Worm (Caenorhabditis elegans) whole organism, late embryonic: ENCODE data around the gene gtl-1.

ENCODE experiments used
- K09A11.1 ChIP-seq: sonication (generic microtip); optimal IDR thresholded peaks from 2 replicates; lab custom pipeline; 2017; ENCODE audit warnings: antibody characterized with exemption, mild to moderate bottlenecking, missing genetic modification characterization, missing compliant biosample characterization; ENCODE audit not compliant: insufficient read depth
- Y22D7AL.16 ChIP-seq: sonication (generic microtip); optimal IDR thresholded peaks from 2 replicates; lab custom pipeline; 2016; ENCODE audit warnings: missing genetic modification characterization, missing compliant biosample characterization
- ama-1 ChIP-seq: fragments of 150-350 bp; optimal IDR thresholded peaks from 2 replicates; lab custom pipeline; 2014
- ceh-18 ChIP-seq: sonication (generic microtip); optimal IDR thresholded peaks from 2 replicates; lab custom pipeline; 2016; ENCODE audit warnings: missing genetic modification characterization, missing compliant biosample characterization
- ceh-22 ChIP-seq: sonication (generic microtip); optimal IDR thresholded peaks from 2 replicates; lab custom pipeline; 2017; ENCODE audit warnings: missing biosample characterization, missing genetic modification characterization
- ceh-24 ChIP-seq: sonication (generic microtip); optimal IDR thresholded peaks from 2 replicates; lab custom pipeline; 2016; ENCODE audit warnings: mild to moderate bottlenecking, missing genetic modification characterization, missing compliant biosample characterization
- ceh-31 ChIP-seq: sonication (generic microtip); optimal IDR thresholded peaks from 2 replicates; lab custom pipeline; 2016; ENCODE audit warnings: missing genetic modification characterization, missing compliant biosample characterization
- ceh-34 ChIP-seq: sonication (generic microtip); optimal IDR thresholded peaks from 2 replicates; lab custom pipeline; 2016; ENCODE audit warnings: mild to moderate bottlenecking, missing genetic modification characterization, missing compliant biosample characterization
- ceh-45 ChIP-seq: fragments of 200-800 bp; sonication (Bioruptor generic); IDR thresholded peaks from 2 replicates; pipeline ENCODE4 v1.3.6; 2022; ENCODE audit warnings: missing genetic modification reagents, missing genetic modification characterization, missing compliant biosample characterization
- ceh-48 ChIP-seq: sonication (generic microtip); optimal IDR thresholded peaks from 2 replicates; lab custom pipeline; 2016; ENCODE audit warnings: missing genetic modification characterization, inconsistent platforms, missing compliant biosample characterization
- ceh-6 ChIP-seq: fragments of 200-800 bp; sonication (Bioruptor generic); optimal IDR thresholded peaks from 2 replicates; lab custom pipeline; 2018; ENCODE audit warnings: mild to moderate bottlenecking, missing genetic modification characterization, missing compliant biosample characterization
- ceh-9 ChIP-seq: sonication (generic microtip); optimal IDR thresholded peaks from 2 replicates; lab custom pipeline; 2016; ENCODE audit warnings: mild to moderate bottlenecking, missing genetic modification characterization, inconsistent platforms, missing compliant biosample characterization
- dmd-4 ChIP-seq: sonication (generic microtip); optimal IDR thresholded peaks from 2 replicates; lab custom pipeline; 2016; ENCODE audit warnings: borderline replicate concordance, missing genetic modification characterization, missing compliant biosample characterization
- dve-1 ChIP-seq: sonication (generic microtip); optimal IDR thresholded peaks from 2 replicates; lab custom pipeline; 2017; ENCODE audit warnings: antibody characterized with exemption, mild to moderate bottlenecking, missing genetic modification characterization, missing compliant biosample characterization
- elt-2 ChIP-seq: sonication (generic microtip); optimal IDR thresholded peaks from 2 replicates; lab custom pipeline; 2016; ENCODE audit warnings: missing genetic modification reagents, missing genetic modification characterization, missing compliant biosample characterization
- elt-4 ChIP-seq: sonication (generic microtip); optimal IDR thresholded peaks from 2 replicates; lab custom pipeline; 2016; ENCODE audit warnings: missing genetic modification characterization, missing compliant biosample characterization
- ets-4 ChIP-seq: sonication (generic microtip); optimal IDR thresholded peaks from 2 replicates; lab custom pipeline; 2016; ENCODE audit warnings: missing genetic modification characterization, missing compliant biosample characterization
- eyg-1 ChIP-seq: sonication (generic microtip); optimal IDR thresholded peaks from 2 replicates; lab custom pipeline; 2016; ENCODE audit warnings: missing genotype, missing genetic modification characterization, missing compliant biosample characterization
- fkh-6 ChIP-seq: sonication (generic microtip); optimal IDR thresholded peaks from 2 replicates; lab custom pipeline; 2016; ENCODE audit warnings: missing genetic modification characterization, missing compliant biosample characterization
- gmeb-2 ChIP-seq: sonication (generic microtip); optimal IDR thresholded peaks from 2 replicates; lab custom pipeline; 2016; ENCODE audit warnings: missing genetic modification characterization, inconsistent platforms, missing compliant biosample characterization
- hlh-15 ChIP-seq: sonication (generic microtip); optimal IDR thresholded peaks from 2 replicates; lab custom pipeline; 2016; ENCODE audit warnings: missing genetic modification characterization, missing compliant biosample characterization
- hlh-6 ChIP-seq: sonication (generic microtip); optimal IDR thresholded peaks from 2 replicates; lab custom pipeline; 2016; ENCODE audit warnings: missing genotype, missing genetic modification characterization, missing compliant biosample characterization
- lin-11 ChIP-seq: fragments of 200-800 bp; sonication (Bioruptor generic); optimal IDR thresholded peaks from 2 replicates; lab custom pipeline; 2018; ENCODE audit warnings: mild to moderate bottlenecking, missing genetic modification characterization, missing compliant biosample characterization
- nfya-1 ChIP-seq: sonication (generic microtip); optimal IDR thresholded peaks from 2 replicates; lab custom pipeline; 2017; ENCODE audit warnings: missing genetic modification characterization, mild to moderate bottlenecking, missing compliant biosample characterization, antibody characterized with exemption, moderate library complexity
- nhr-11 ChIP-seq: fragments of 150-350 bp; optimal IDR thresholded peaks from 2 replicates; lab custom pipeline; 2014; ENCODE audit warnings: missing biosample characterization, missing genetic modification characterization
- pat-9 ChIP-seq: fragments of 200-800 bp; sonication (Bioruptor generic); optimal IDR thresholded peaks from 2 replicates; lab custom pipeline; 2018; ENCODE audit warnings: mild to moderate bottlenecking, missing genetic modification characterization, moderate library complexity, missing compliant biosample characterization
- pha-4 ChIP-seq: fragments of 150-350 bp; optimal IDR thresholded peaks from 2 replicates; lab custom pipeline; 2018; ENCODE audit warnings: missing biosample characterization, missing genetic modification reagents, missing genetic modification characterization
- pqm-1 ChIP-seq: sonication (generic microtip); optimal IDR thresholded peaks from 2 replicates; lab custom pipeline; 2016; ENCODE audit warnings: missing genetic modification characterization, missing compliant biosample characterization
- rnt-1 ChIP-seq: sonication (generic microtip); optimal IDR thresholded peaks from 2 replicates; lab custom pipeline; 2016; ENCODE audit warnings: missing genetic modification characterization, missing compliant biosample characterization
- sdc-2 ChIP-seq: sonication (generic microtip); optimal IDR thresholded peaks from 2 replicates; lab custom pipeline; 2016; ENCODE audit warnings: missing genotype, missing genetic modification characterization, missing compliant biosample characterization
- sox-2 ChIP-seq: fragments of 200-800 bp; sonication (Bioruptor generic); IDR thresholded peaks from 2 replicates; pipeline ENCODE4 v1.3.6; 2022; ENCODE audit warnings: missing genetic modification reagents, missing genetic modification characterization, missing compliant biosample characterization
- tbx-2 ChIP-seq: sonication (generic microtip); optimal IDR thresholded peaks from 2 replicates; lab custom pipeline; 2016; ENCODE audit warnings: missing genetic modification characterization, missing compliant biosample characterization
- ttx-3 ChIP-seq: sonication (generic microtip); optimal IDR thresholded peaks from 2 replicates; lab custom pipeline; 2016; ENCODE audit warnings: missing genetic modification reagents, missing genetic modification characterization, missing compliant biosample characterization
- unc-3 ChIP-seq, 2 experiments: fragments of 200-800 bp in 1 of 2; sonication (Bioruptor generic) in 1 of 2; sonication (generic microtip) in 1 of 2; conservative IDR thresholded peaks in 1 of 2; optimal IDR thresholded peaks in 1 of 2; 2 replicates each; pipeline versions ENCODE4 v1.3.6 to Lab custom; 2016 to 2022; ENCODE audit warnings: missing compliant biosample characterization in 2 of 2, missing genetic modification characterization in 2 of 2, missing genetic modification reagents in 1 of 2
- unc-42 ChIP-seq: sonication (generic microtip); optimal IDR thresholded peaks from 2 replicates; lab custom pipeline; 2016; ENCODE audit warnings: missing genotype, missing genetic modification characterization, missing compliant biosample characterization
- ztf-16 ChIP-seq: sonication (generic microtip); optimal IDR thresholded peaks from 2 replicates; lab custom pipeline; 2017; ENCODE audit warnings: missing genetic modification characterization, missing compliant biosample characterization

gtl-1 gene

ce11 chrIV:11298154-11299086 is 39.1 kb upstream of the gtl-1 start, which contains the start of the genes B0035.15 and dnj-1:
Gene B0035.15 (minus strand): TSS chrIV:11298252.
Gene dnj-1 (plus strand): TSS chrIV:11299036.
- TF ChIP-seq ceh-48 (tag; lab: Kevin White, UChicago): peak; percentile 71
- no peak for TF ChIP-seq ets-4 (tag; lab: Kevin White, UChicago)
- TF ChIP-seq K09A11.1: no peak
- TF ChIP-seq nfya-1: peak; percentile 11
- TF ChIP-seq tbx-2 (tag; lab: Kevin White, UChicago): peak; percentile 21
- peak; percentile 56 for TF ChIP-seq unc-42 (tag; lab: Kevin White, UChicago)

ce11 chrIV:11296787-11297186 is 37.5 kb upstream of the gtl-1 start, which contains the start of gene mttu-1:
Gene mttu-1 (minus strand): TSS chrIV:11296887.
- TF ChIP-seq pat-9 (tag; lab: Kevin White, UChicago) (no peak), nfya-1 (no peak), rnt-1 (tag; lab: Kevin White, UChicago) (no peak), pha-4 (tag; lab: Kevin White, UChicago) (no peak), unc-3 (GFP tag; conservative IDR thresholded peaks at IDR 0.05; lab: Robert Waterston, UW) (no peak), unc-3 (tag; optimal IDR thresholded peaks at IDR 0.05; lab: Kevin White, UChicago) (no peak), elt-4 (tag; lab: Kevin White, UChicago) (no peak), eyg-1 (no peak), fkh-6 (tag; lab: Kevin White, UChicago) (no peak), ceh-6 (GFP tag; lab: Kevin White, UChicago) (no peak), sdc-2 (tag; lab: Kevin White, UChicago) (no peak), dmd-4 (tag; lab: Kevin White, UChicago) (no peak), ceh-45 (GFP tag; lab: Robert Waterston, UW) (no peak), nhr-11 (tag; lab: Kevin White, UChicago) (no peak), lin-11 (tag; lab: Kevin White, UChicago) (no peak), ceh-18 (tag; lab: Kevin White, UChicago) (no peak)

ce11 chrIV:11288965-11289364 is 29.6 kb upstream of the gtl-1 start:
- TF ChIP-seq elt-2 (tag; lab: Kevin White, UChicago): peak; percentile 54
- TF ChIP-seq sox-2 (GFP tag; lab: Robert Waterston, UW): no peak
- TF ChIP-seq, all 69 proteins: peak for 1

- TF ChIP-seq ceh-45 (GFP tag; lab: Robert Waterston, UW) (no peak), gmeb-2 (tag; lab: Kevin White, UChicago) (no peak), ceh-24 (tag; lab: Kevin White, UChicago) (no peak), ama-1 (lab: Kevin White, UChicago) (no peak), pqm-1 (no peak), Y22D7AL.16 (tag; lab: Kevin White, UChicago) (no peak), elt-2 (tag; lab: Kevin White, UChicago) (no peak), ceh-9 (tag; lab: Kevin White, UChicago) (no peak), ceh-22 (tag; lab: Kevin White, UChicago) (no peak), ttx-3 (no peak), hlh-15 (tag; lab: Kevin White, UChicago) (no peak), fkh-6 (tag; lab: Kevin White, UChicago) (no peak), K09A11.1 (no peak), hlh-6 (no peak), ceh-31 (tag; lab: Kevin White, UChicago) (no peak), ztf-16 (tag; lab: Kevin White, UChicago) (no peak), dve-1 (no peak), ceh-6 (GFP tag; lab: Kevin White, UChicago) (no peak), ceh-34 (tag; lab: Kevin White, UChicago) (no peak)
Measured at ce11 chrIV:11287511-11287910, 28.2 kb upstream of the gtl-1 start, which contains the start of gene F54D1.6. Gene F54D1.6 (plus strand): TSS chrIV:11287811.
